Worm (Caenorhabditis elegans) whole organism, early embryonic: ENCODE data around the gene nono-1.

Experiments
- aly-1 ChIP-seq: sonication (generic microtip); optimal IDR thresholded peaks from 2 replicates; lab custom pipeline; 2016; ENCODE audit warnings: missing genetic modification characterization, missing compliant biosample characterization
- ama-1 ChIP-seq: fragments of 150-350 bp; optimal IDR thresholded peaks from 2 replicates; lab custom pipeline; 2014
- ets-7 ChIP-seq: sonication (generic microtip); optimal IDR thresholded peaks from 2 replicates; lab custom pipeline; 2016; ENCODE audit warnings: missing genotype, missing genetic modification characterization, missing compliant biosample characterization
- pes-1 ChIP-seq: fragments of 200-800 bp; sonication (Bioruptor generic); IDR thresholded peaks from 2 replicates; pipeline ENCODE4 v1.3.6; 2022; ENCODE audit warnings: missing genetic modification reagents, missing genetic modification characterization, missing compliant biosample characterization
- scrt-1 ChIP-seq: fragments of 200-800 bp; sonication (Bioruptor generic); IDR thresholded peaks from 2 replicates; pipeline ENCODE4 v1.3.6; 2022; ENCODE audit warnings: missing genetic modification characterization, missing compliant biosample characterization
- sea-1 ChIP-seq: fragments of 200-800 bp; sonication (Bioruptor generic); conservative IDR thresholded peaks from 2 replicates; pipeline ENCODE4 v1.3.6; 2022; ENCODE audit warnings: missing genetic modification characterization, missing compliant biosample characterization

DNA sequence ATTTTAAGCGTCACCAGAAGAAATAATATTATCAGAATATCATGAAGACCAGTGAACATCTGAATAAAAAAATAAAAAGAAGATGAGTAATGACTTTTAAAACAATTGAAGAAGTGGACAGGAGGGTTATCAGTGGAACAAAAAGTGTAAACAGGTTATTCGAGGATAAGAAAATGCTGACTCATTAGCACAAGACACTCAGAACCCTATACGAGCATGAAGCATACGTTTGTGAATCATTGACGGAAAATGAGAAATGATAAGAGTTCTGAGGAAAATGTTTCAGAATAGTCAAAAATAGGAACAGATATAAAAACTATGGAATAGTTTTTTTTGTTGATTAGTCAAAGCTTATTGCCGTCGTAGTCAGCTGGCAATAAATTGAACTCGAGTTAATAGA is 25.2 kb downstream of the nono-1 start, which contains the start of gene zmp-1:
- TF ChIP-seq aly-1 (no peak), ama-1 (no peak), sea-1 (GFP tag; lab: Robert Waterston, UW) (no peak), pes-1 (GFP tag; lab: Robert Waterston, UW) (no peak), ets-7 (tag; lab: Kevin White, UChicago) (no peak), scrt-1 (GFP tag; lab: Robert Waterston, UW) (no peak)
